Worm (Caenorhabditis elegans) whole organism, late embryonic: ENCODE data around the gene ugt-33.

ENCODE experiments used
- elt-4 ChIP-seq: sonication (generic microtip); optimal IDR thresholded peaks from 2 replicates; lab custom pipeline; 2016; ENCODE audit warnings: missing genetic modification characterization, missing compliant biosample characterization
- lim-6 ChIP-seq: sonication (generic microtip); optimal IDR thresholded peaks from 2 replicates; lab custom pipeline; 2016; ENCODE audit warnings: missing genetic modification characterization, missing compliant biosample characterization
- lin-11 ChIP-seq: fragments of 200-800 bp; sonication (Bioruptor generic); optimal IDR thresholded peaks from 2 replicates; lab custom pipeline; 2018; ENCODE audit warnings: mild to moderate bottlenecking, missing genetic modification characterization, missing compliant biosample characterization
- nhr-11 ChIP-seq: fragments of 150-350 bp; optimal IDR thresholded peaks from 2 replicates; lab custom pipeline; 2014; ENCODE audit warnings: missing biosample characterization, missing genetic modification characterization
- pax-1 ChIP-seq: fragments of 150-350 bp; optimal IDR thresholded peaks from 2 replicates; lab custom pipeline; 2014; ENCODE audit warnings: missing biosample characterization, missing genetic modification characterization
- pha-2 ChIP-seq: sonication (generic microtip); optimal IDR thresholded peaks from 2 replicates; lab custom pipeline; 2017; ENCODE audit warnings: mild to moderate bottlenecking, missing genetic modification characterization, missing compliant biosample characterization
- tbx-7 ChIP-seq: sonication (generic microtip); optimal IDR thresholded peaks from 2 replicates; lab custom pipeline; 2016; ENCODE audit warnings: missing genotype, missing genetic modification characterization, missing compliant biosample characterization

DNA sequence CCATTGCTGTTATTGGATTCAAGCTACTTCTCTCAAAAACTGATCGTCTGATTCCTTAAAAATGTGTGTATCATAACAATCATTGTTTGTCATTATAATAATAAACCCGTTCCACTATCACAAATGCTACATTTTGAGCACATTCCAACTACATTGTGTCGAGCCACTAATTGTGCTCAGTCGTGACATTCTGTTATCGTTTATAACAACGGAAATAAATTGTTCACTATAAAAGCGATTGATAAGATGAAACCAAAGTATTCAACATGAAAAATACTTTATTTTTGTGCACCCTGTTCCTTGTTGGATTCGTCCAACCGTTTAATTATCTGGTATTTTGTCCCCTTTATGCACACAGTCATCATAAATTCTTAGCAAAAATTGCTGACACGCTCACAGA lies at the start of gene ugt-33:
- TF ChIP-seq lim-6 (tag; lab: Kevin White, UChicago) (no peak), nhr-11 (no peak), pha-2 (tag; lab: Kevin White, UChicago) (no peak), elt-4 (no peak), tbx-7 (tag; lab: Kevin White, UChicago) (no peak), lin-11 (no peak), pax-1 (tag; lab: Kevin White, UChicago) (no peak)
